Worm (Caenorhabditis elegans) whole organism, young adult: ENCODE results near the gene unc-10.

ENCODE experiments used
- atf-7 ChIP-seq: sonication (generic microtip); optimal IDR thresholded peaks from 2 replicates; lab custom pipeline; 2017; ENCODE audit warnings: mild to moderate bottlenecking, missing genetic modification characterization, missing compliant biosample characterization
- ztf-25 ChIP-seq: fragments of 200-800 bp; sonication (Bioruptor generic); IDR thresholded peaks from 2 replicates; pipeline ENCODE4 v1.3.6; 2022; ENCODE audit warnings: missing genetic modification reagents, missing genetic modification characterization, missing compliant biosample characterization

- TF ChIP-seq ztf-25 (GFP tag; lab: Robert Waterston, UW): no peak
- no peak for TF ChIP-seq atf-7 (tag; lab: Kevin White, UChicago)
These were observed 50.8 kb downstream of the unc-10 start for ce11 chrX:7229357-7229756.
